Fruit fly (Drosophila melanogaster) whole organism, embryonic: Measurements from ENCODE around the gene Arp3.
A peak's percentile ranks its signal among the peaks of the same experiment; 100 is the strongest.

Source experiments
- Abd-B ChIP-seq: fragments of 200-800 bp; sonication (Bioruptor generic); optimal IDR thresholded peaks from 2 replicates; lab custom pipeline; 2018; ENCODE audit warnings: missing biosample characterization, mild to moderate bottlenecking, missing genetic modification characterization, moderate library complexity
- Ada2b ChIP-seq: fragments of 200-800 bp; sonication (Bioruptor generic); IDR thresholded peaks from 2 replicates; pipeline ENCODE4 v1.3.6; 2022; ENCODE audit warnings: missing biosample characterization, missing genetic modification characterization
- BEAF-32 ChIP-seq: fragments of 200-800 bp; sonication (Bioruptor generic); optimal IDR thresholded peaks from 3 replicates; lab custom pipeline; 2017; ENCODE audit warnings: missing biosample characterization, missing genetic modification characterization, mild to moderate bottlenecking, moderate library complexity, missing genetic modification reagents
- CG10274 ChIP-seq: fragments of 200-800 bp; sonication (Bioruptor generic); optimal IDR thresholded peaks from 3 replicates; lab custom pipeline; 2017; ENCODE audit warnings: missing biosample characterization, mild to moderate bottlenecking, missing genetic modification characterization
- CG10462 ChIP-seq: fragments of 200-800 bp; sonication (Bioruptor generic); optimal IDR thresholded peaks from 2 replicates; lab custom pipeline; 2016; ENCODE audit warnings: missing biosample characterization, missing genetic modification characterization
- CG10654 ChIP-seq: fragments of 200-800 bp; sonication (Bioruptor generic); optimal IDR thresholded peaks from 2 replicates; lab custom pipeline; 2016; ENCODE audit warnings: missing biosample characterization, missing genetic modification characterization
- CG11504 ChIP-seq: fragments of 200-800 bp; sonication (Bioruptor generic); optimal IDR thresholded peaks from 3 replicates; lab custom pipeline; 2019; ENCODE audit warnings: missing biosample characterization, mild to moderate bottlenecking, missing genetic modification characterization, moderate library complexity
- CG12391 ChIP-seq: fragments of 200-800 bp; sonication (Bioruptor generic); optimal IDR thresholded peaks from 3 replicates; lab custom pipeline; 2018; ENCODE audit warnings: missing biosample characterization, mild to moderate bottlenecking, missing genetic modification characterization, moderate library complexity
- CG13424 ChIP-seq: fragments of 200-800 bp; sonication (Bioruptor generic); optimal IDR thresholded peaks from 2 replicates; lab custom pipeline; 2019; ENCODE audit warnings: missing biosample characterization, mild to moderate bottlenecking, missing genetic modification characterization, moderate library complexity
- CG15269 ChIP-seq: fragments of 200-800 bp; sonication (Bioruptor generic); optimal IDR thresholded peaks from 2 replicates; lab custom pipeline; 2018; ENCODE audit warnings: missing biosample characterization, mild to moderate bottlenecking, missing genetic modification characterization, moderate library complexity
- CG15479 ChIP-seq: fragments of 200-800 bp; sonication (Bioruptor generic); optimal IDR thresholded peaks from 3 replicates; lab custom pipeline; 2019; ENCODE audit warnings: missing biosample characterization, mild to moderate bottlenecking, missing genetic modification characterization, moderate library complexity
- CG16815 ChIP-seq: fragments of 200-800 bp; sonication (Bioruptor generic); optimal IDR thresholded peaks from 3 replicates; lab custom pipeline; 2017; ENCODE audit warnings: missing biosample characterization, mild to moderate bottlenecking, missing genetic modification characterization
- CG17361 ChIP-seq: fragments of 200-800 bp; sonication (Bioruptor generic); IDR thresholded peaks from 3 replicates; pipeline ENCODE4 v1.3.6; 2022; ENCODE audit warnings: missing biosample characterization, missing genetic modification characterization
- CG18476 ChIP-seq: fragments of 200-800 bp; sonication (Bioruptor generic); optimal IDR thresholded peaks from 2 replicates; lab custom pipeline; 2016; ENCODE audit warnings: missing biosample characterization, mild to moderate bottlenecking, missing genetic modification characterization
- CG18764 ChIP-seq: fragments of 200-800 bp; sonication (Bioruptor generic); optimal IDR thresholded peaks from 3 replicates; lab custom pipeline; 2016; ENCODE audit warnings: missing biosample characterization, missing genetic modification characterization
- CG3065 ChIP-seq: fragments of 200-800 bp; sonication (Bioruptor generic); optimal IDR thresholded peaks from 2 replicates; lab custom pipeline; 2016; ENCODE audit warnings: missing biosample characterization, missing genetic modification characterization
- CG3163 ChIP-seq: fragments of 200-800 bp; sonication (Bioruptor generic); optimal IDR thresholded peaks from 3 replicates; lab custom pipeline; 2016; ENCODE audit warnings: missing biosample characterization, missing genetic modification characterization
- CG34224 ChIP-seq: fragments of 200-800 bp; sonication (Bioruptor generic); IDR thresholded peaks from 3 replicates; pipeline ENCODE4 v1.3.6; 2022; ENCODE audit warnings: missing biosample characterization, missing genetic modification characterization; ENCODE audit not compliant: partially characterized antibody
- CG4282 ChIP-seq: fragments of 200-800 bp; sonication (Bioruptor generic); optimal IDR thresholded peaks from 2 replicates; lab custom pipeline; 2016; ENCODE audit warnings: missing biosample characterization, missing genetic modification characterization
- CG4617 ChIP-seq: fragments of 200-800 bp; sonication (Bioruptor generic); optimal IDR thresholded peaks from 3 replicates; lab custom pipeline; 2016; ENCODE audit warnings: missing biosample characterization, missing genetic modification characterization, borderline replicate concordance
- CG6765 ChIP-seq: fragments of 200-800 bp; sonication (Bioruptor generic); optimal IDR thresholded peaks from 3 replicates; lab custom pipeline; 2017; ENCODE audit warnings: missing biosample characterization, mild to moderate bottlenecking, missing genetic modification characterization
- CG7556 ChIP-seq: fragments of 200-800 bp; sonication (Bioruptor generic); optimal IDR thresholded peaks from 2 replicates; lab custom pipeline; 2017; ENCODE audit warnings: missing biosample characterization, mild to moderate bottlenecking, missing genetic modification characterization
- CG7745 ChIP-seq: fragments of 200-800 bp; sonication (Bioruptor generic); optimal IDR thresholded peaks from 2 replicates; lab custom pipeline; 2018; ENCODE audit warnings: missing biosample characterization, mild to moderate bottlenecking, missing genetic modification characterization, moderate library complexity
- CoRest ChIP-seq: fragments of 200-800 bp; sonication (Bioruptor generic); optimal IDR thresholded peaks from 3 replicates; lab custom pipeline; 2018; ENCODE audit warnings: missing biosample characterization, mild to moderate bottlenecking, missing genetic modification characterization, moderate library complexity
- Doc3 ChIP-seq: fragments of 200-800 bp; sonication (Bioruptor generic); IDR thresholded peaks from 3 replicates; pipeline ENCODE4 v1.3.6; 2022; ENCODE audit warnings: missing biosample characterization, missing genetic modification characterization; ENCODE audit not compliant: partially characterized antibody
- E2f1 ChIP-seq: fragments of 200-800 bp; sonication (Bioruptor generic); IDR thresholded peaks from 2 replicates; pipeline ENCODE4 v1.3.6; 2022; ENCODE audit warnings: missing biosample characterization, missing genetic modification characterization
- Elba2 ChIP-seq: fragments of 200-800 bp; sonication (Bioruptor generic); optimal IDR thresholded peaks from 3 replicates; lab custom pipeline; 2016; ENCODE audit warnings: missing biosample characterization, missing genetic modification characterization
- Ets97D ChIP-seq: fragments of 200-800 bp; sonication (Bioruptor generic); optimal IDR thresholded peaks from 3 replicates; lab custom pipeline; 2016; ENCODE audit warnings: missing biosample characterization, missing genetic modification characterization
- Gsc ChIP-seq: fragments of 200-800 bp; sonication (Bioruptor generic); IDR thresholded peaks from 2 replicates; pipeline ENCODE4 v1.3.6; 2022; ENCODE audit warnings: missing biosample characterization, missing genetic modification characterization
- Rfx ChIP-seq: fragments of 200-800 bp; sonication (Bioruptor generic); IDR thresholded peaks from 2 replicates; pipeline ENCODE4 v1.3.6; 2022; ENCODE audit warnings: missing biosample characterization, missing genetic modification characterization
- Sry-δ ChIP-seq: fragments of 200-800 bp; sonication (Bioruptor generic); optimal IDR thresholded peaks from 2 replicates; lab custom pipeline; 2016; ENCODE audit warnings: missing biosample characterization, missing genetic modification characterization
- Ssrp ChIP-seq: fragments of 200-800 bp; sonication (Bioruptor generic); optimal IDR thresholded peaks from 2 replicates; lab custom pipeline; 2018; ENCODE audit warnings: missing biosample characterization, mild to moderate bottlenecking, missing genetic modification characterization, moderate library complexity
- aop ChIP-seq: fragments of 200-800 bp; sonication (Bioruptor generic); IDR thresholded peaks from 2 replicates; pipeline ENCODE4 v1.3.6; 2022; ENCODE audit warnings: missing biosample characterization, missing genetic modification characterization
- bcd ChIP-seq: fragments of 200-800 bp; sonication (Bioruptor generic); optimal IDR thresholded peaks from 2 replicates; lab custom pipeline; 2017; ENCODE audit warnings: missing biosample characterization, mild to moderate bottlenecking, missing genetic modification characterization
- chif ChIP-seq, 2 experiments: fragments of 200-800 bp; sonication (Bioruptor generic); optimal IDR thresholded peaks; 3 replicates each; lab custom pipeline; 2016; ENCODE audit warnings: missing biosample characterization in 2 of 2, missing genetic modification characterization in 2 of 2
- chinmo ChIP-seq: fragments of 200-800 bp; sonication (Bioruptor generic); IDR thresholded peaks from 4 replicates; pipeline ENCODE4 v1.3.6; 2022; ENCODE audit warnings: missing biosample characterization, missing genetic modification characterization; ENCODE audit not compliant: partially characterized antibody
- croc ChIP-seq: fragments of 200-800 bp; sonication (Bioruptor generic); conservative IDR thresholded peaks from 3 replicates; pipeline ENCODE4 v1.3.6; 2022; ENCODE audit warnings: missing biosample characterization, missing genetic modification characterization
- crp ChIP-seq, 2 experiments: fragments of 200-800 bp; sonication (Bioruptor generic); optimal IDR thresholded peaks; 2 replicates in 1 of 2; 3 replicates in 1 of 2; lab custom pipeline; 2017; ENCODE audit warnings: missing biosample characterization in 2 of 2, missing genetic modification characterization in 2 of 2, mild to moderate bottlenecking in 1 of 2, moderate library complexity in 1 of 2
- ftz-f1 ChIP-seq: fragments of 200-800 bp; sonication (Bioruptor generic); optimal IDR thresholded peaks from 2 replicates; lab custom pipeline; 2016; ENCODE audit warnings: missing biosample characterization, missing genetic modification characterization
- gcm ChIP-seq: fragments of 200-800 bp; sonication (Bioruptor generic); optimal IDR thresholded peaks from 2 replicates; lab custom pipeline; 2019; ENCODE audit warnings: missing biosample characterization, mild to moderate bottlenecking, missing genetic modification characterization, moderate library complexity
- grau ChIP-seq: fragments of 200-800 bp; optimal IDR thresholded peaks from 3 replicates; lab custom pipeline; 2019; ENCODE audit warnings: missing biosample characterization, mild to moderate bottlenecking, missing genetic modification characterization, moderate library complexity
- gro ChIP-seq: fragments of 200-800 bp; sonication (Bioruptor generic); optimal IDR thresholded peaks from 2 replicates; lab custom pipeline; 2016; ENCODE audit warnings: missing biosample characterization, missing genetic modification characterization
- hth ChIP-seq: fragments of >200 bp; optimal IDR thresholded peaks from 2 replicates; lab custom pipeline; 2017; ENCODE audit warnings: inconsistent platforms
- insv ChIP-seq, 2 experiments: fragments of 200-800 bp; sonication (Bioruptor generic); optimal IDR thresholded peaks; 3 replicates each; lab custom pipeline; 2016 to 2018; ENCODE audit warnings: missing biosample characterization in 2 of 2, missing genetic modification characterization in 2 of 2
- mirr ChIP-seq: fragments of 200-800 bp; sonication (Bioruptor generic); optimal IDR thresholded peaks from 3 replicates; lab custom pipeline; 2018; ENCODE audit warnings: missing biosample characterization, mild to moderate bottlenecking, missing genetic modification characterization
- pan ChIP-seq, 4 experiments: fragments of >200 bp in 3 of 4; fragments of 200-800 bp in 1 of 4; sonication (Bioruptor generic) in 1 of 4; optimal IDR thresholded peaks in 3 of 4; IDR thresholded peaks in 1 of 4; 2 replicates each; pipeline versions ENCODE4 v1.3.6 to Lab custom; 2017 to 2022; ENCODE audit warnings: missing biosample characterization in 2 of 4, missing genetic modification characterization in 2 of 4, mixed read lengths in 1 of 4
- prd ChIP-seq, 3 experiments: fragments of >200 bp in 2 of 3; fragments of 200-800 bp in 1 of 3; sonication (Bioruptor generic) in 1 of 3; optimal IDR thresholded peaks in 2 of 3; IDR thresholded peaks in 1 of 3; 2 replicates in 2 of 3; 3 replicates in 1 of 3; pipeline versions ENCODE4 v1.3.6 to Lab custom; 2017 to 2022; ENCODE audit warnings: missing biosample characterization in 1 of 3, missing genetic modification characterization in 1 of 3
- slou ChIP-seq: fragments of 200-800 bp; sonication (Bioruptor generic); optimal IDR thresholded peaks from 3 replicates; lab custom pipeline; 2016; ENCODE audit warnings: missing biosample characterization, missing genetic modification characterization
- wdn ChIP-seq: fragments of 200-800 bp; sonication (Bioruptor generic); IDR thresholded peaks from 2 replicates; pipeline ENCODE4 v1.3.6; 2022; ENCODE audit warnings: missing biosample characterization, missing genetic modification characterization
- zfh1 ChIP-seq: fragments of 200-800 bp; sonication (Bioruptor generic); IDR thresholded peaks from 3 replicates; pipeline ENCODE4 v1.3.6; 2022; ENCODE audit warnings: missing biosample characterization, missing genetic modification characterization

Gene Arp3

DNA sequence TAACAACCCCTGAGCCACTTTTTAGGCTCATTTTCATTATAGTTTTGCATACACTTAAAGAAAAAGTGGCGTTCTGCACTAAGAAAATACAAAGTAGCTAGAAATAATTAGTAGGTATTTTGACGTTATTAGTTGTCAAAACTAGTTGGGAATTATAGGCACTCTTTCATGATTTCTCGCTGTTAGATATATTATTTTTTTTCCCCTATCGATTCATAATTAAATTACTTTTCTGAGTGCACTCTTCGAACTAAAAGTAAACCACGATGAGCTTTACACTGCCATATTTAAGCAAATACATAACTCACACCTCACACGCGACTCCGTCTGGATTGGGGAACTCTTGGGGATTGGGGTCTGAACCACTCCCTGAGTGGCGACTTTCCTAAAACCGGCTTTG lies 43.0 kb downstream of the Arp3 start (continued):
- TF ChIP-seq zfh1 (GFP tag; lab: Robert Waterston, UW), result peak; percentile 64
- no peak for TF ChIP-seq Doc3 (GFP tag; lab: Robert Waterston, UW)
- peak; percentile 10 for TF ChIP-seq CG12391 (tag; lab: Kevin White, UChicago)
- TF ChIP-seq Rfx (GFP tag; lab: Robert Waterston, UW), result peak; percentile 72
- no peak for TF ChIP-seq Ssrp (tag; lab: Kevin White, UChicago)
- TF ChIP-seq mirr (GFP tag; lab: Kevin White, UChicago), result no peak
- TF ChIP-seq CG34224 (GFP tag; lab: Robert Waterston, UW), result no peak
- TF ChIP-seq BEAF-32, result no peak
- no peak for TF ChIP-seq CG3065 (GFP tag; lab: Kevin White, UChicago)
- TF ChIP-seq CG17361 (GFP tag; lab: Robert Waterston, UW), result peak; percentile 81
- TF ChIP-seq wdn, result no peak
- no peak for TF ChIP-seq Gsc (GFP tag; lab: Robert Waterston, UW)
- TF ChIP-seq grau (tag; lab: Kevin White, UChicago), result peak; percentile 35
- peak; percentile 31 for TF ChIP-seq CoRest (tag; lab: Kevin White, UChicago)
- no peak for TF ChIP-seq CG15269
- TF ChIP-seq gcm, result peak; percentile 3
- no peak for TF ChIP-seq Elba2 (GFP tag; lab: Kevin White, UChicago)
- peak; percentile 6 for TF ChIP-seq Ets97D (GFP tag; lab: Kevin White, UChicago)
- no peak for TF ChIP-seq CG16815 (GFP tag; lab: Kevin White, UChicago)
- TF ChIP-seq gro (GFP tag; lab: Kevin White, UChicago), result peak; percentile 37
- no peak for TF ChIP-seq CG7745 (tag; lab: Kevin White, UChicago)
- no peak for TF ChIP-seq CG15479 (GFP tag; lab: Kevin White, UChicago)
- peak; percentile 28 for TF ChIP-seq CG13424
- TF ChIP-seq CG6765 (GFP tag; lab: Kevin White, UChicago), result no peak
- no peak for TF ChIP-seq CG4282 (GFP tag; lab: Kevin White, UChicago)
- peak; percentile 32 for TF ChIP-seq CG7556
- TF ChIP-seq hth (lab: Kevin White, UChicago), result no peak
- TF ChIP-seq CG10654 (GFP tag; lab: Kevin White, UChicago), result peak; percentile 60
- no peak for TF ChIP-seq prd (optimal IDR thresholded peaks at IDR 0.05; lab: Kevin White, UChicago)
- peak; percentile 79 for TF ChIP-seq prd (GFP tag; IDR thresholded peaks at IDR 0.05; lab: Robert Waterston, UW)
- TF ChIP-seq croc, result peak; percentile 44
- no peak for TF ChIP-seq insv (GFP tag; optimal IDR thresholded peaks at IDR 0.05; lab: Kevin White, UChicago)
- no peak for TF ChIP-seq chinmo
- TF ChIP-seq pan (optimal IDR thresholded peaks at IDR 0.05; lab: Kevin White, UChicago), result no peak
- TF ChIP-seq pan (GFP tag; optimal IDR thresholded peaks at IDR 0.05 in 1 of 2, IDR thresholded peaks at IDR 0.05 in 1 of 2), result peak in 1 of 2 experiments; percentile 70
- peak; percentile 29 for TF ChIP-seq CG10274
- no peak for TF ChIP-seq CG10462 (GFP tag; lab: Kevin White, UChicago)
- peak; percentile 68 for TF ChIP-seq Ada2b (GFP tag; lab: Robert Waterston, UW)
- TF ChIP-seq crp (GFP tag; optimal IDR thresholded peaks at IDR 0.05; lab: Kevin White, UChicago), result no peak
- peak; percentile 40 for TF ChIP-seq Sry-δ (GFP tag; lab: Kevin White, UChicago)
- no peak for TF ChIP-seq CG4617 (GFP tag; lab: Kevin White, UChicago)
- peak; percentile 67 for TF ChIP-seq E2f1 (GFP tag; lab: Robert Waterston, UW)
- peak; percentile 68 for TF ChIP-seq bcd (GFP tag; lab: Kevin White, UChicago)
- no peak for TF ChIP-seq aop (GFP tag; lab: Robert Waterston, UW)
- peak; percentile 10 for TF ChIP-seq slou (GFP tag; lab: Kevin White, UChicago)
- peak; percentile 59 for TF ChIP-seq CG18476
- TF ChIP-seq CG3163 (GFP tag; lab: Kevin White, UChicago), result no peak
- TF ChIP-seq ftz-f1 (GFP tag; lab: Kevin White, UChicago), result no peak
- TF ChIP-seq Abd-B (GFP tag; lab: Kevin White, UChicago), result peak; percentile 63
- no peak for TF ChIP-seq chif (GFP tag; optimal IDR thresholded peaks at IDR 0.05; lab: Kevin White, UChicago)
- peak; percentile 67 for TF ChIP-seq CG18764
- TF ChIP-seq CG11504 (tag; lab: Kevin White, UChicago), result peak; percentile 88
